Fruit fly (Drosophila melanogaster) whole organism, embryonic: ENCODE results near the gene Adh.

ENCODE experiments used
- Adf1 ChIP-seq: fragments of 200-800 bp; sonication (Bioruptor generic); IDR thresholded peaks from 2 replicates; pipeline ENCODE4 v1.3.6; 2022; ENCODE audit warnings: missing biosample characterization, missing genetic modification characterization
- Awh ChIP-seq: fragments of 200-800 bp; sonication (Bioruptor generic); IDR thresholded peaks from 2 replicates; pipeline ENCODE4, ENCODE4 v1.3.6; 2022; ENCODE audit warnings: missing biosample characterization, missing genetic modification characterization
- Bgb ChIP-seq: fragments of 200-800 bp; sonication (Bioruptor generic); IDR thresholded peaks from 2 replicates; pipeline ENCODE4 v1.3.6; 2022; ENCODE audit warnings: missing biosample characterization, missing genetic modification characterization; ENCODE audit not compliant: partially characterized antibody
- CG10979 ChIP-seq: fragments of 200-800 bp; sonication (Bioruptor generic); optimal IDR thresholded peaks from 2 replicates; lab custom pipeline; 2018; ENCODE audit warnings: missing biosample characterization, mild to moderate bottlenecking, missing genetic modification characterization, moderate library complexity
- CG11093 ChIP-seq: fragments of 200-800 bp; sonication (Bioruptor generic); IDR thresholded peaks from 3 replicates; pipeline ENCODE4 v1.3.6; 2022; ENCODE audit warnings: missing biosample characterization, missing genetic modification characterization
- CG12299 ChIP-seq: fragments of 200-800 bp; sonication (Bioruptor generic); optimal IDR thresholded peaks from 2 replicates; lab custom pipeline; 2018; ENCODE audit warnings: missing biosample characterization, mild to moderate bottlenecking, missing genetic modification characterization
- CG12769 ChIP-seq: fragments of 200-800 bp; sonication (Bioruptor generic); optimal IDR thresholded peaks from 2 replicates; lab custom pipeline; 2019; ENCODE audit warnings: missing biosample characterization, mild to moderate bottlenecking, missing genetic modification characterization, moderate library complexity
- CG13624 ChIP-seq: fragments of 200-800 bp; sonication (Bioruptor generic); optimal IDR thresholded peaks from 2 replicates; lab custom pipeline; 2016; ENCODE audit warnings: missing biosample characterization, missing genetic modification characterization
- CG14441 ChIP-seq: fragments of 200-800 bp; sonication (Bioruptor generic); IDR thresholded peaks from 2 replicates; pipeline ENCODE4 v1.3.6; 2022; ENCODE audit warnings: missing biosample characterization, missing genetic modification characterization
- CG14710 ChIP-seq: fragments of 200-800 bp; sonication (Bioruptor generic); optimal IDR thresholded peaks from 3 replicates; lab custom pipeline; 2019; ENCODE audit warnings: missing biosample characterization, mild to moderate bottlenecking, missing genetic modification characterization, moderate library complexity
- CG15269 ChIP-seq: fragments of 200-800 bp; sonication (Bioruptor generic); optimal IDR thresholded peaks from 2 replicates; lab custom pipeline; 2018; ENCODE audit warnings: missing biosample characterization, mild to moderate bottlenecking, missing genetic modification characterization, moderate library complexity
- CG17186 ChIP-seq: fragments of 200-800 bp; sonication (Bioruptor generic); optimal IDR thresholded peaks from 3 replicates; lab custom pipeline; 2017; ENCODE audit warnings: missing biosample characterization, missing genetic modification reagents, missing genetic modification characterization
- CG17359 ChIP-seq: fragments of 200-800 bp; sonication (Bioruptor generic); optimal IDR thresholded peaks from 3 replicates; lab custom pipeline; 2018; ENCODE audit warnings: missing biosample characterization, mild to moderate bottlenecking, missing genetic modification characterization, moderate library complexity
- CG2120 ChIP-seq: fragments of 200-800 bp; sonication (Bioruptor generic); optimal IDR thresholded peaks from 3 replicates; lab custom pipeline; 2016; ENCODE audit warnings: missing biosample characterization, missing genetic modification characterization
- CG2202 ChIP-seq: fragments of 200-800 bp; sonication (Bioruptor generic); optimal IDR thresholded peaks from 2 replicates; lab custom pipeline; 2018; ENCODE audit warnings: missing biosample characterization, mild to moderate bottlenecking, missing genetic modification characterization
- CG2712 ChIP-seq: fragments of 200-800 bp; optimal IDR thresholded peaks from 3 replicates; lab custom pipeline; 2019; ENCODE audit warnings: missing biosample characterization, mild to moderate bottlenecking, missing genetic modification characterization, moderate library complexity
- CG30020 ChIP-seq: fragments of 200-800 bp; optimal IDR thresholded peaks from 2 replicates; lab custom pipeline; 2019; ENCODE audit warnings: missing biosample characterization, mild to moderate bottlenecking, missing genetic modification characterization, moderate library complexity
- CG3163 ChIP-seq: fragments of 200-800 bp; sonication (Bioruptor generic); optimal IDR thresholded peaks from 3 replicates; lab custom pipeline; 2016; ENCODE audit warnings: missing biosample characterization, missing genetic modification characterization
- CG32772 ChIP-seq: fragments of 200-800 bp; sonication (Bioruptor generic); IDR thresholded peaks from 2 replicates; pipeline ENCODE4 v1.3.6; 2022; ENCODE audit warnings: missing biosample characterization, missing genetic modification characterization
- CG3281 ChIP-seq: fragments of 200-800 bp; sonication (Bioruptor generic); optimal IDR thresholded peaks from 3 replicates; lab custom pipeline; 2017; ENCODE audit warnings: missing biosample characterization, mild to moderate bottlenecking, missing genetic modification characterization
- CG34224 ChIP-seq: fragments of 200-800 bp; sonication (Bioruptor generic); IDR thresholded peaks from 3 replicates; pipeline ENCODE4 v1.3.6; 2022; ENCODE audit warnings: missing biosample characterization, missing genetic modification characterization; ENCODE audit not compliant: partially characterized antibody
- CG8478 ChIP-seq: fragments of >200 bp; optimal IDR thresholded peaks from 2 replicates; lab custom pipeline; 2018
- CG8765 ChIP-seq: fragments of 200-800 bp; sonication (Bioruptor generic); IDR thresholded peaks from 2 replicates; pipeline ENCODE4 v1.3.6; 2022; ENCODE audit warnings: missing biosample characterization, missing genetic modification characterization
- D19A ChIP-seq: fragments of 200-800 bp; optimal IDR thresholded peaks from 3 replicates; lab custom pipeline; 2019; ENCODE audit warnings: missing biosample characterization, mild to moderate bottlenecking, missing genetic modification characterization, moderate library complexity
- Doc2 ChIP-seq: fragments of 200-800 bp; sonication (Bioruptor generic); IDR thresholded peaks from 2 replicates; pipeline ENCODE4 v1.3.6; 2022; ENCODE audit warnings: missing biosample characterization, missing genetic modification characterization
- ERR ChIP-seq: fragments of 200-800 bp; sonication (Bioruptor generic); optimal IDR thresholded peaks from 2 replicates; lab custom pipeline; 2016; ENCODE audit warnings: missing biosample characterization, missing genetic modification characterization
- Eip74EF ChIP-seq, 2 experiments: fragments of 200-800 bp in 1 of 2; fragments of >200 bp in 1 of 2; sonication (Bioruptor generic) in 1 of 2; optimal IDR thresholded peaks; 2 replicates each; lab custom pipeline; 2017 to 2019; ENCODE audit warnings: missing biosample characterization in 2 of 2, missing genetic modification characterization in 2 of 2, mild to moderate bottlenecking in 1 of 2, moderate library complexity in 1 of 2
- MBD-R2 ChIP-seq: fragments of 200-800 bp; sonication (Bioruptor generic); IDR thresholded peaks from 2 replicates; pipeline ENCODE4 v1.3.6; 2022; ENCODE audit warnings: missing biosample characterization, missing genetic modification characterization
- NC2α ChIP-seq: fragments of 200-800 bp; sonication (Bioruptor generic); optimal IDR thresholded peaks from 2 replicates; lab custom pipeline; 2016; ENCODE audit warnings: missing biosample characterization, missing genetic modification characterization
- Opbp ChIP-seq: fragments of 200-800 bp; sonication (Bioruptor generic); IDR thresholded peaks from 3 replicates; pipeline ENCODE4 v1.3.6; 2022; ENCODE audit warnings: missing biosample characterization, missing genetic modification characterization; ENCODE audit not compliant: partially characterized antibody
- Optix ChIP-seq: fragments of 200-800 bp; sonication (Bioruptor generic); IDR thresholded peaks from 3 replicates; pipeline ENCODE4 v1.3.6; 2022; ENCODE audit warnings: missing biosample characterization, missing genetic modification characterization
- PHDP ChIP-seq: fragments of 200-800 bp; sonication (Bioruptor generic); optimal IDR thresholded peaks from 3 replicates; lab custom pipeline; 2018; ENCODE audit warnings: missing biosample characterization, mild to moderate bottlenecking, missing genetic modification characterization, moderate library complexity
- Ptx1 ChIP-seq: fragments of 200-800 bp; sonication (Bioruptor generic); IDR thresholded peaks from 2 replicates; pipeline ENCODE4 v1.3.6; 2022; ENCODE audit warnings: missing biosample characterization, missing genetic modification characterization
- Sin3A ChIP-seq: fragments of >200 bp; optimal IDR thresholded peaks from 2 replicates; lab custom pipeline; 2018
- Stat92E ChIP-seq, 3 experiments: fragments of >200 bp in 2 of 3; fragments of 200-800 bp in 1 of 3; sonication (Bioruptor generic) in 1 of 3; optimal IDR thresholded peaks; 2 replicates each; lab custom pipeline; 2017 to 2019; ENCODE audit warnings: missing biosample characterization in 3 of 3, missing genetic modification characterization in 3 of 3, mild to moderate bottlenecking in 1 of 3, moderate library complexity in 1 of 3
- ash1 ChIP-seq: fragments of 200-800 bp; sonication (Bioruptor generic); optimal IDR thresholded peaks from 2 replicates; lab custom pipeline; 2018; ENCODE audit warnings: missing biosample characterization, mild to moderate bottlenecking, missing genetic modification characterization
- crp ChIP-seq, 2 experiments: fragments of 200-800 bp; sonication (Bioruptor generic); optimal IDR thresholded peaks; 2 replicates in 1 of 2; 3 replicates in 1 of 2; lab custom pipeline; 2017; ENCODE audit warnings: missing biosample characterization in 2 of 2, missing genetic modification characterization in 2 of 2, mild to moderate bottlenecking in 1 of 2, moderate library complexity in 1 of 2
- ems ChIP-seq: fragments of 200-800 bp; sonication (Bioruptor generic); optimal IDR thresholded peaks from 3 replicates; lab custom pipeline; 2016; ENCODE audit warnings: missing biosample characterization, missing genetic modification characterization
- gcm ChIP-seq: fragments of 200-800 bp; sonication (Bioruptor generic); optimal IDR thresholded peaks from 2 replicates; lab custom pipeline; 2019; ENCODE audit warnings: missing biosample characterization, mild to moderate bottlenecking, missing genetic modification characterization, moderate library complexity
- gsb-n ChIP-seq: fragments of 200-800 bp; sonication (Bioruptor generic); optimal IDR thresholded peaks from 3 replicates; lab custom pipeline; 2018; ENCODE audit warnings: missing biosample characterization, mild to moderate bottlenecking, missing genetic modification characterization
- h ChIP-seq: fragments of >200 bp; optimal IDR thresholded peaks from 2 replicates; lab custom pipeline; 2017
- hbn ChIP-seq: fragments of 200-800 bp; sonication (Bioruptor generic); IDR thresholded peaks from 2 replicates; pipeline ENCODE4 v1.3.6; 2022; ENCODE audit warnings: missing biosample characterization, missing genetic modification characterization; ENCODE audit not compliant: partially characterized antibody
- ind ChIP-seq: fragments of 200-800 bp; sonication (Bioruptor generic); optimal IDR thresholded peaks from 3 replicates; lab custom pipeline; 2016; ENCODE audit warnings: missing biosample characterization, missing genetic modification characterization
- luna ChIP-seq: fragments of 200-800 bp; sonication (Bioruptor generic); optimal IDR thresholded peaks from 2 replicates; lab custom pipeline; 2016; ENCODE audit warnings: missing biosample characterization, missing genetic modification characterization
- pb ChIP-seq: fragments of 200-800 bp; sonication (Bioruptor generic); optimal IDR thresholded peaks from 3 replicates; lab custom pipeline; 2016; ENCODE audit warnings: missing biosample characterization, missing genetic modification characterization
- row ChIP-seq: fragments of 200-800 bp; sonication (Bioruptor generic); IDR thresholded peaks from 3 replicates; pipeline ENCODE4 v1.3.6; 2022; ENCODE audit warnings: missing biosample characterization, missing genetic modification characterization
- run ChIP-seq: fragments of 200-800 bp; sonication (Bioruptor generic); optimal IDR thresholded peaks from 3 replicates; lab custom pipeline; 2018; ENCODE audit warnings: missing biosample characterization, mild to moderate bottlenecking, missing genetic modification characterization
- sob ChIP-seq: fragments of 200-800 bp; sonication (Bioruptor generic); IDR thresholded peaks from 2 replicates; pipeline ENCODE4 v1.3.6; 2022; ENCODE audit warnings: missing biosample characterization, missing genetic modification characterization
- tio ChIP-seq: fragments of 200-800 bp; sonication (Bioruptor generic); optimal IDR thresholded peaks from 2 replicates; lab custom pipeline; 2017; ENCODE audit warnings: missing biosample characterization, missing genetic modification characterization, inconsistent platforms
- trh ChIP-seq: fragments of 200-800 bp; sonication (Bioruptor generic); optimal IDR thresholded peaks from 2 replicates; lab custom pipeline; 2016; ENCODE audit warnings: missing biosample characterization, missing genetic modification characterization

The Adh gene

DNA sequence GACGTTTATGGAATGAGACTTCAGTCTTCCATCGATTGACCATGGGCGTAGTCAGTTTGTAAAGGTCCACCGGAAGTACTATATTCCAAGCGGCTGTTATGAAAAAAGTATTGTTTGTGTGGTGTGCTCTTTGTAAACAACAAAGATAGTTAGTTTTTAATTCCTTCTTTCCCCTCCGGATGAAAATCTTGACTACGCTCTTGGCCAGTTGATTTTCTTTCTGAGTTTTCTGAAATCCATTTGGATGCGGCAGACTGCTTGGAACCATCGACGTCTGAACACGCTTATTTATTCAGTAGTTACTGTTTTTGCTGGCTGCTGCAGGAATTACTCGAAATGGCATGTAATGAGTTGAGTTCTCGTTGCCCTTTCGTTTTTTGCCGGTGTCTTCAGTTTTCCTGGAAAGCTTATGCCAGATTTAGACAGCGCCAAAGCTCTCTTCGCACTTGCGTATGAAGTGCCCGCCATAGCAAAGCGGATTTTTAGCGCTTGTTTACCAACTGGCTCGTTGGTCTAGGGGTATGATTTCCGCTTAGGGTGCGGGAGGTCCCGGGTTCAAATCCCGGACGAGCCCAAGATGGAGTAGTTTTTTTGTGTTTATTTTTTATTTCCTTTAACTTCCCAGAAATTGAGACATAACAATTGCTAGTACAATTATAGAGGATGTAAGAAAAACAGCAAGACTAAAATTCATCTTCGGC, 16.8 kb upstream of the Adh start (continued):
- TF ChIP-seq CG17359 (tag; lab: Kevin White, UChicago) (peak; percentile 27), CG34224 (GFP tag; lab: Robert Waterston, UW) (peak; percentile 40; the same call in 1 of the 3 replicates), run (tag; lab: Kevin White, UChicago) (no peak), PHDP (tag; lab: Kevin White, UChicago) (no peak), h (lab: Kevin White, UChicago) (no peak), MBD-R2 (GFP tag; lab: Robert Waterston, UW) (no peak), Doc2 (GFP tag; lab: Robert Waterston, UW) (no peak), CG8765 (GFP tag; lab: Robert Waterston, UW) (no peak), ERR (GFP tag; lab: Kevin White, UChicago) (no peak), Eip74EF (GFP tag; optimal IDR thresholded peaks at IDR 0.05; lab: Kevin White, UChicago) (no peak), Bgb (peak; percentile 83), hbn (GFP tag; lab: Robert Waterston, UW) (no peak; the same call in 1 of the 2 replicates), Stat92E (GFP tag; optimal IDR thresholded peaks at IDR 0.05; lab: Kevin White, UChicago) (peak in 1 of 3 experiments; percentile 37), CG17186 (GFP tag; lab: Kevin White, UChicago) (no peak), gsb-n (tag; lab: Kevin White, UChicago) (no peak), CG12769 (tag; lab: Kevin White, UChicago) (no peak), CG32772 (GFP tag; lab: Robert Waterston, UW) (no peak), CG10979 (tag; lab: Kevin White, UChicago) (peak; percentile 5), CG14441 (GFP tag; lab: Robert Waterston, UW) (no peak), CG2712 (tag; lab: Kevin White, UChicago) (no peak), NC2α (GFP tag; lab: Kevin White, UChicago) (no peak), Sin3A (lab: Kevin White, UChicago) (no peak), CG14710 (no peak), sob (GFP tag; lab: Robert Waterston, UW) (no peak), luna (no peak), tio (GFP tag; lab: Kevin White, UChicago) (no peak), ash1 (GFP tag; lab: Kevin White, UChicago) (no peak), CG2202 (tag; lab: Kevin White, UChicago) (no peak), CG12299 (tag; lab: Kevin White, UChicago) (no peak), CG2120 (GFP tag; lab: Kevin White, UChicago) (peak; percentile 12), crp (GFP tag; optimal IDR thresholded peaks at IDR 0.05; lab: Kevin White, UChicago) (no peak), CG11093 (GFP tag; lab: Robert Waterston, UW) (no peak), CG15269 (tag; lab: Kevin White, UChicago) (no peak), row (peak; percentile 16; the same call in 1 of the 3 replicates), Optix (no peak), CG3163 (no peak), gcm (GFP tag; lab: Kevin White, UChicago) (no peak), ind (GFP tag; lab: Kevin White, UChicago) (peak; percentile 15), D19A (tag; lab: Kevin White, UChicago) (no peak), trh (GFP tag; lab: Kevin White, UChicago) (no peak), Awh (GFP tag; lab: Robert Waterston, UW) (no peak), CG13624 (GFP tag; lab: Kevin White, UChicago) (no peak), Opbp (GFP tag; lab: Robert Waterston, UW) (peak; percentile 85; the same call in 2 of the 3 replicates), pb (GFP tag; lab: Kevin White, UChicago) (no peak), ems (GFP tag; lab: Kevin White, UChicago) (no peak), CG8478 (no peak), CG3281 (GFP tag; lab: Kevin White, UChicago) (no peak), Ptx1 (GFP tag; lab: Robert Waterston, UW) (no peak), CG30020 (tag; lab: Kevin White, UChicago) (no peak), Adf1 (GFP tag; lab: Robert Waterston, UW) (no peak)
